Worm (Caenorhabditis elegans) whole organism, L3 larva: ENCODE results near the gene F42E8.1.

Experiments
- aly-2 ChIP-seq: fragments of 150-350 bp; optimal IDR thresholded peaks from 2 replicates; lab custom pipeline; 2014; ENCODE audit warnings: missing biosample characterization, missing genetic modification characterization
- elt-1 ChIP-seq: fragments of 150-350 bp; optimal IDR thresholded peaks from 2 replicates; lab custom pipeline; 2014; ENCODE audit warnings: missing biosample characterization, missing genetic modification characterization
- elt-3 ChIP-seq, 3 experiments: fragments of 150-350 bp in 1 of 3; sonication (generic microtip) in 2 of 3; optimal IDR thresholded peaks; 2 replicates in 2 of 3; 4 replicates in 1 of 3; lab custom pipeline; 2014 to 2017; ENCODE audit warnings: missing biosample characterization in 3 of 3, missing genetic modification characterization in 3 of 3
- nhr-25 ChIP-seq: sonication (generic microtip); optimal IDR thresholded peaks from 2 replicates; lab custom pipeline; 2017; ENCODE audit warnings: missing biosample characterization, missing genetic modification characterization
- nhr-76 ChIP-seq: fragments of 150-350 bp; sonication (generic microtip); optimal IDR thresholded peaks from 5 replicates; lab custom pipeline; 2014; ENCODE audit warnings: missing biosample characterization, missing genetic modification characterization
- unc-62 ChIP-seq: fragments of 150-350 bp; sonication (generic microtip); optimal IDR thresholded peaks from 4 replicates; lab custom pipeline; 2014; ENCODE audit warnings: missing biosample characterization, missing genetic modification reagents, missing genetic modification characterization
- zag-1 ChIP-seq: fragments of 150-350 bp; optimal IDR thresholded peaks from 2 replicates; lab custom pipeline; 2014; ENCODE audit warnings: missing biosample characterization, missing genetic modification characterization

DNA sequence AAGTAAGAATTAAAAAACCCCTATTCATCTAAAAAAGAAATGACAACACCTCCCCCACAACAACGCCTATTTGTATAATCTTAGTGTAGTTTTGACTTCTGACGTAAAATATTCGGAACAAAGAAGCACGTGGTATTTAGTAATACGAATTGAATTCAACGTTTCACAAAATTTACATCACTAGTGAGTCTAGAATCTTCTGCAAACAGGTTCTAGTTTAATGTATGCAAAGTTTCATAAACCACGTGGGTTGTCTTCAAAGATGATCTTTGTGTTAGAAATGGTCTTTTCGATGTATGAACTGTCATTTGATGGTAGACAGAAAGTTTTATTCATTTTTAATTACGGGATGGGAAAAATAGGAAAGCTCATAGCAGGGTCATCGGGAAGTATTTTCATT, 11.2 kb downstream of the F42E8.1 start:
- TF ChIP-seq elt-1 (tag; lab: Kevin White, UChicago): no peak
- no peak for TF ChIP-seq unc-62
- TF ChIP-seq nhr-76 (tag; lab: Kevin White, UChicago): no peak
- no peak for TF ChIP-seq elt-3 (tag; optimal IDR thresholded peaks at IDR 0.05; lab: Kevin White, UChicago)
- TF ChIP-seq aly-2 (tag; lab: Kevin White, UChicago): no peak
- TF ChIP-seq nhr-25 (tag; lab: Kevin White, UChicago): no peak
- TF ChIP-seq zag-1: no peak
